Worm (Caenorhabditis elegans) whole organism, L4 larva: ENCODE data around the gene ivns-1.

ENCODE experiments used
- F10B5.3 ChIP-seq: sonication (generic microtip); optimal IDR thresholded peaks from 2 replicates; lab custom pipeline; 2016; ENCODE audit warnings: mild to moderate bottlenecking, missing genetic modification characterization, missing compliant biosample characterization
- F26F4.8 ChIP-seq: fragments of 200-800 bp; sonication (Bioruptor generic); conservative IDR thresholded peaks from 2 replicates; pipeline ENCODE4 v1.3.6; 2022; ENCODE audit warnings: missing genetic modification characterization, missing compliant biosample characterization
- F37D6.2 ChIP-seq: sonication (generic microtip); optimal IDR thresholded peaks from 2 replicates; lab custom pipeline; 2016; ENCODE audit warnings: mild to moderate bottlenecking, missing genetic modification characterization, missing compliant biosample characterization
- F44E2.7 ChIP-seq: fragments of 200-800 bp; sonication (Bioruptor generic); IDR thresholded peaks from 2 replicates; pipeline ENCODE4 v2.1.2; 2022; ENCODE audit warnings: missing genetic modification characterization, missing compliant biosample characterization
- T26A8.4 ChIP-seq: fragments of 200-800 bp; sonication (Bioruptor generic); IDR thresholded peaks from 2 replicates; pipeline ENCODE4 v1.3.6; 2022; ENCODE audit warnings: missing genetic modification characterization, missing compliant biosample characterization
- Y105C5A.15 ChIP-seq: fragments of 200-800 bp; sonication (Bioruptor generic); IDR thresholded peaks from 2 replicates; pipeline ENCODE4 v1.3.6; 2022; ENCODE audit warnings: missing genetic modification characterization, missing compliant biosample characterization
- Y5F2A.4 ChIP-seq: fragments of 200-800 bp; sonication (Bioruptor generic); optimal IDR thresholded peaks from 2 replicates; lab custom pipeline; 2018; ENCODE audit warnings: mild to moderate bottlenecking, missing genetic modification characterization, missing compliant biosample characterization
- Y75B8A.6 ChIP-seq: fragments of 200-800 bp; sonication (Bioruptor generic); IDR thresholded peaks from 2 replicates; pipeline ENCODE4 v1.3.6; 2022; ENCODE audit warnings: missing genetic modification reagents, missing genetic modification characterization, missing compliant biosample characterization
- ZK337.2 ChIP-seq: fragments of 200-800 bp; sonication (Bioruptor generic); IDR thresholded peaks from 2 replicates; pipeline ENCODE4 v1.3.6; 2022; ENCODE audit warnings: missing genetic modification reagents, missing genetic modification characterization, missing compliant biosample characterization
- ama-1 ChIP-seq: fragments of 150-350 bp; optimal IDR thresholded peaks from 2 replicates; lab custom pipeline; 2014; ENCODE audit warnings: inconsistent platforms, mixed read lengths
- ceh-20 ChIP-seq: fragments of 200-800 bp; sonication (Bioruptor generic); IDR thresholded peaks from 2 replicates; pipeline ENCODE4 v1.3.6; 2022; ENCODE audit warnings: missing genetic modification reagents, missing genetic modification characterization, missing compliant biosample characterization
- ceh-28 ChIP-seq: fragments of 150-350 bp; optimal IDR thresholded peaks from 2 replicates; lab custom pipeline; 2014; ENCODE audit warnings: missing biosample characterization, missing genetic modification reagents, missing genetic modification characterization
- ctbp-1 ChIP-seq: fragments of 200-800 bp; sonication (Bioruptor generic); IDR thresholded peaks from 2 replicates; pipeline ENCODE4 v1.3.6; 2022; ENCODE audit warnings: missing genetic modification reagents, missing genetic modification characterization, missing compliant biosample characterization
- daf-19 ChIP-seq: fragments of 200-800 bp; sonication (Bioruptor generic); conservative IDR thresholded peaks from 2 replicates; pipeline ENCODE4 v1.3.6; 2022; ENCODE audit warnings: missing genetic modification characterization, missing compliant biosample characterization
- dmd-6 ChIP-seq: fragments of 200-800 bp; sonication (Bioruptor generic); IDR thresholded peaks from 2 replicates; pipeline ENCODE4 v1.3.6; 2022; ENCODE audit warnings: missing genetic modification reagents, missing genetic modification characterization, missing compliant biosample characterization
- dmd-8 ChIP-seq: fragments of 200-800 bp; sonication (Bioruptor generic); IDR thresholded peaks from 2 replicates; pipeline ENCODE4 v1.3.6; 2022; ENCODE audit warnings: missing genetic modification characterization, missing compliant biosample characterization
- duxl-1 ChIP-seq: sonication (generic microtip); optimal IDR thresholded peaks from 2 replicates; lab custom pipeline; 2016; ENCODE audit warnings: mild to moderate bottlenecking, missing genetic modification characterization, moderate library complexity, missing compliant biosample characterization; ENCODE audit not compliant: poor library complexity
- dve-1 ChIP-seq: sonication (generic microtip); optimal IDR thresholded peaks from 2 replicates; lab custom pipeline; 2017; ENCODE audit warnings: antibody characterized with exemption, mild to moderate bottlenecking, missing genetic modification characterization, missing compliant biosample characterization; ENCODE audit not compliant: insufficient read depth
- fkh-10 ChIP-seq: fragments of 150-350 bp; optimal IDR thresholded peaks from 2 replicates; lab custom pipeline; 2014; ENCODE audit warnings: missing biosample characterization, missing genetic modification reagents, missing genetic modification characterization
- gei-8 ChIP-seq: fragments of 200-800 bp; sonication (Bioruptor generic); optimal IDR thresholded peaks from 2 replicates; lab custom pipeline; 2018; ENCODE audit warnings: mild to moderate bottlenecking, missing genetic modification characterization, missing compliant biosample characterization
- hmg-1.1 ChIP-seq: fragments of 200-800 bp; sonication (Bioruptor generic); IDR thresholded peaks from 2 replicates; pipeline ENCODE4 v1.3.6; 2022; ENCODE audit warnings: missing genetic modification reagents, missing genetic modification characterization, missing compliant biosample characterization
- jun-1 ChIP-seq: fragments of 150-350 bp; optimal IDR thresholded peaks from 2 replicates; lab custom pipeline; 2014; ENCODE audit warnings: missing biosample characterization, missing genetic modification reagents, missing genetic modification characterization
- lim-7 ChIP-seq: fragments of 200-800 bp; sonication (Bioruptor generic); IDR thresholded peaks from 2 replicates; pipeline ENCODE4 v1.3.6; 2022; ENCODE audit warnings: missing genetic modification characterization, missing compliant biosample characterization
- lir-3 ChIP-seq: sonication (generic microtip); optimal IDR thresholded peaks from 2 replicates; lab custom pipeline; 2016; ENCODE audit warnings: mild to moderate bottlenecking, missing genetic modification characterization, missing compliant biosample characterization
- madf-5 ChIP-seq, 2 experiments: fragments of 200-800 bp; sonication (Bioruptor generic); IDR thresholded peaks; 2 replicates each; pipeline ENCODE4 v1.3.6; 2022; ENCODE audit warnings: missing compliant biosample characterization in 2 of 2, missing genetic modification characterization in 2 of 2
- mdt-29 ChIP-seq: fragments of 200-800 bp; sonication (Bioruptor generic); IDR thresholded peaks from 2 replicates; pipeline ENCODE4 v1.3.6; 2022; ENCODE audit warnings: missing genetic modification reagents, missing genetic modification characterization, missing compliant biosample characterization
- mes-2 ChIP-seq: sonication (generic microtip); optimal IDR thresholded peaks from 2 replicates; lab custom pipeline; 2016; ENCODE audit warnings: missing genotype, mild to moderate bottlenecking, missing genetic modification characterization, missing compliant biosample characterization; ENCODE audit not compliant: poor library complexity, severe bottlenecking
- mxl-2 ChIP-seq: fragments of 200-800 bp; sonication (Bioruptor generic); conservative IDR thresholded peaks from 2 replicates; pipeline ENCODE4 v1.3.6; 2022; ENCODE audit warnings: missing genetic modification reagents, missing genetic modification characterization, missing compliant biosample characterization
- mxl-3 ChIP-seq: fragments of 200-800 bp; sonication (Bioruptor generic); optimal IDR thresholded peaks from 2 replicates; lab custom pipeline; 2018; ENCODE audit warnings: mild to moderate bottlenecking, missing genetic modification characterization, missing compliant biosample characterization
- nhr-10 ChIP-seq: fragments of 150-350 bp; optimal IDR thresholded peaks from 2 replicates; lab custom pipeline; 2014; ENCODE audit warnings: missing biosample characterization, missing genetic modification characterization
- nhr-102 ChIP-seq: sonication (generic microtip); optimal IDR thresholded peaks from 2 replicates; lab custom pipeline; 2016; ENCODE audit warnings: mild to moderate bottlenecking, missing genetic modification characterization, moderate library complexity, missing compliant biosample characterization
- nhr-11 ChIP-seq: fragments of 150-350 bp; optimal IDR thresholded peaks from 2 replicates; lab custom pipeline; 2014; ENCODE audit warnings: missing biosample characterization, missing genetic modification characterization
- nhr-25 ChIP-seq: sonication (generic microtip); optimal IDR thresholded peaks from 2 replicates; lab custom pipeline; 2017; ENCODE audit warnings: missing genetic modification characterization, mild to moderate bottlenecking, missing compliant biosample characterization, antibody characterized with exemption, moderate library complexity, borderline replicate concordance; ENCODE audit not compliant: insufficient read depth
- nhr-41 ChIP-seq: fragments of 200-800 bp; sonication (Bioruptor generic); IDR thresholded peaks from 2 replicates; pipeline ENCODE4 v1.3.6; 2022; ENCODE audit warnings: missing genetic modification reagents, missing genetic modification characterization, missing compliant biosample characterization
- nhr-42 ChIP-seq: fragments of 200-800 bp; sonication (Bioruptor generic); IDR thresholded peaks from 2 replicates; pipeline ENCODE4 v1.3.6; 2022; ENCODE audit warnings: missing genetic modification characterization, missing compliant biosample characterization
- nhr-48 ChIP-seq: sonication (generic microtip); optimal IDR thresholded peaks from 2 replicates; lab custom pipeline; 2016; ENCODE audit warnings: mild to moderate bottlenecking, missing genetic modification characterization, missing compliant biosample characterization
- nhr-6 ChIP-seq: fragments of 150-350 bp; optimal IDR thresholded peaks from 2 replicates; lab custom pipeline; 2014; ENCODE audit warnings: missing biosample characterization, missing genetic modification characterization
- nhr-76 ChIP-seq: fragments of 150-350 bp; optimal IDR thresholded peaks from 2 replicates; lab custom pipeline; 2014; ENCODE audit warnings: missing biosample characterization, missing genetic modification characterization
- nhr-77 ChIP-seq: fragments of 150-350 bp; optimal IDR thresholded peaks from 2 replicates; lab custom pipeline; 2014; ENCODE audit warnings: missing biosample characterization, missing genetic modification characterization
- pha-4 ChIP-seq, 2 experiments: fragments of 150-350 bp in 1 of 2; fragments of 200-800 bp in 1 of 2; sonication (Bioruptor generic) in 1 of 2; IDR thresholded peaks in 1 of 2; optimal IDR thresholded peaks in 1 of 2; 2 replicates each; pipeline versions ENCODE4 v1.3.6 to Lab custom; 2014 to 2022; ENCODE audit warnings: missing genetic modification characterization in 2 of 2, missing genetic modification reagents in 2 of 2, missing biosample characterization in 1 of 2, missing compliant biosample characterization in 1 of 2
- rbr-2 ChIP-seq: sonication (generic microtip); optimal IDR thresholded peaks from 2 replicates; lab custom pipeline; 2016; ENCODE audit warnings: missing genotype, missing genetic modification characterization, missing compliant biosample characterization
- saeg-2 ChIP-seq: fragments of 200-800 bp; sonication (Bioruptor generic); IDR thresholded peaks from 2 replicates; pipeline ENCODE4 v1.3.6; 2022; ENCODE audit warnings: missing genetic modification reagents, missing genetic modification characterization, missing compliant biosample characterization
- set-16 ChIP-seq: fragments of 200-800 bp; sonication (Bioruptor generic); IDR thresholded peaks from 2 replicates; pipeline ENCODE4 v1.3.6; 2022; ENCODE audit warnings: missing genetic modification reagents, missing genetic modification characterization, missing compliant biosample characterization
- snpc-4 ChIP-seq: fragments of 150-350 bp; optimal IDR thresholded peaks from 2 replicates; lab custom pipeline; 2014; ENCODE audit warnings: missing biosample characterization, missing genetic modification characterization
- tra-1 ChIP-seq: fragments of 200-800 bp; sonication (Bioruptor generic); IDR thresholded peaks from 2 replicates; pipeline ENCODE4 v1.3.6; 2022; ENCODE audit warnings: missing genetic modification reagents, missing genetic modification characterization, missing compliant biosample characterization
- unc-39 ChIP-seq: sonication (generic microtip); optimal IDR thresholded peaks from 2 replicates; lab custom pipeline; 2017; ENCODE audit warnings: missing biosample characterization, missing genetic modification characterization
- zfp-3 ChIP-seq: fragments of 200-800 bp; sonication (Bioruptor generic); conservative IDR thresholded peaks from 2 replicates; pipeline ENCODE4 v1.3.6; 2022; ENCODE audit warnings: missing genetic modification reagents, missing genetic modification characterization, missing compliant biosample characterization
- zip-2 ChIP-seq: fragments of 150-350 bp; optimal IDR thresholded peaks from 2 replicates; lab custom pipeline; 2014; ENCODE audit warnings: missing biosample characterization, missing genetic modification characterization
- ztf-11 ChIP-seq: fragments of 150-350 bp; optimal IDR thresholded peaks from 2 replicates; lab custom pipeline; 2014; ENCODE audit warnings: missing biosample characterization, missing genetic modification characterization
- ztf-7 ChIP-seq: fragments of 150-350 bp; optimal IDR thresholded peaks from 2 replicates; lab custom pipeline; 2014; ENCODE audit warnings: missing biosample characterization, missing genetic modification characterization

ivns-1 gene

DNA sequence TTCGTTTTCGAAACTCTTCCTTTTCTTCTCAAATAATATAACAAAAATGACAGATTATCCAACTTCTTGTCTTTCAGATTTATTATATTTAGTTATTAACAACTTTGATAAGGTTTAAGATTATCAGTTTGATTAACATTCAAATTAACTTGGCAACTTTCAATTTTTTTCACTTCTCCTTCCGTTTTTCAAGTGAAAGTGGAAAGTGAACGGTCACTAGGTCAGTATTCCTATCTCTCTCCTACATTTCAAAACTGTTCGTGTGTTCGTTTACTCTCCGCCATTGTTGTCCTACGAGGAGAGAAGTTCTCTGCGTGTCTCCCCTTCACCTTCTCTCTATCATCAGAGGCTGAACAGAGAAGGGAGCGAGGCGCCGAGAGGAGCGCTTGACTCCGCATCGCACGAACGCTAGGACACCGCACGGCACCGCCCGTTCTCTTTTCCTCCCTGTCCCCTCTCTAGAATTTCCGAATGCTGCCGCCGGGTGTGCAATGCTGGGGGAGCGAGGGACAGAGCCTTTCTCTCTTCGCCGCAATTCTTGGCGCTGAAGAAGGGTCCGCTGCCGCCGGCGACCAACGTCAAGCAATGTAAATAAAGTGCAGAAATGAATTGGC lies 22.4 kb upstream of the ivns-1 start (continued):
- peak; percentile 42 for TF ChIP-seq dve-1 (tag; lab: Kevin White, UChicago)
- no peak for TF ChIP-seq nhr-11 (tag; lab: Kevin White, UChicago)
- TF ChIP-seq Y75B8A.6 (GFP tag; lab: Robert Waterston, UW), result no peak
- no peak for TF ChIP-seq saeg-2
- TF ChIP-seq set-16 (GFP tag; lab: Robert Waterston, UW), result peak; percentile 98
- TF ChIP-seq nhr-6 (tag; lab: Kevin White, UChicago), result no peak
- no peak for TF ChIP-seq zfp-3
- TF ChIP-seq F26F4.8 (GFP tag; lab: Robert Waterston, UW), result no peak
- no peak for TF ChIP-seq lim-7
- TF ChIP-seq mes-2 (tag; lab: Kevin White, UChicago), result peak; percentile 70
- TF ChIP-seq duxl-1 (tag; lab: Kevin White, UChicago), result peak; percentile 37
- TF ChIP-seq nhr-10 (tag; lab: Kevin White, UChicago), result no peak
- TF ChIP-seq ceh-28 (tag; lab: Kevin White, UChicago), result no peak
- peak; percentile 32 for TF ChIP-seq F37D6.2 (tag; lab: Kevin White, UChicago)
- TF ChIP-seq hmg-1.1, result peak; percentile 87
- no peak for TF ChIP-seq madf-5 (GFP tag; IDR thresholded peaks at IDR 0.05; lab: Robert Waterston, UW)
- no peak for TF ChIP-seq nhr-76
- TF ChIP-seq nhr-42 (GFP tag; lab: Robert Waterston, UW), result peak; percentile 73; the same call in 1 of the 2 replicates
- peak; percentile 56 for TF ChIP-seq mxl-3
- TF ChIP-seq nhr-25 (tag; lab: Kevin White, UChicago), result no peak
- no peak for TF ChIP-seq Y5F2A.4 (GFP tag; lab: Kevin White, UChicago)
- no peak for TF ChIP-seq mxl-2 (GFP tag; lab: Robert Waterston, UW)
- TF ChIP-seq dmd-6 (GFP tag; lab: Robert Waterston, UW), result no peak; the same call in 1 of the 2 replicates
- no peak for TF ChIP-seq snpc-4 (tag; lab: Kevin White, UChicago)
- no peak for TF ChIP-seq mdt-29 (GFP tag; lab: Robert Waterston, UW)
- no peak for TF ChIP-seq ama-1 (lab: Kevin White, UChicago)
- TF ChIP-seq daf-19, result no peak
- no peak for TF ChIP-seq dmd-8 (GFP tag; lab: Robert Waterston, UW)
- TF ChIP-seq nhr-77 (tag; lab: Kevin White, UChicago), result no peak
- no peak for TF ChIP-seq zip-2
- TF ChIP-seq tra-1 (GFP tag; lab: Robert Waterston, UW), result 0 out of 2 replicates have a peak, but pooled peaks have one; percentile 43
- TF ChIP-seq ZK337.2, result no peak
- no peak for TF ChIP-seq ztf-11
- no peak for TF ChIP-seq nhr-102 (tag; lab: Kevin White, UChicago)
- TF ChIP-seq nhr-48 (tag; lab: Kevin White, UChicago), result peak; percentile 44
- peak; percentile 71 for TF ChIP-seq rbr-2 (tag; lab: Kevin White, UChicago)
- TF ChIP-seq Y105C5A.15 (GFP tag; lab: Robert Waterston, UW), result no peak
- TF ChIP-seq ceh-20 (GFP tag; lab: Robert Waterston, UW), result peak; percentile 37; the same call in 1 of the 2 replicates
- TF ChIP-seq ztf-7 (tag; lab: Kevin White, UChicago), result no peak
- no peak for TF ChIP-seq nhr-41 (GFP tag; lab: Robert Waterston, UW)
- peak; percentile 59 for TF ChIP-seq T26A8.4 (GFP tag; lab: Robert Waterston, UW)
- peak; percentile 32 for TF ChIP-seq F10B5.3
- TF ChIP-seq fkh-10 (GFP tag; lab: Kevin White, UChicago), result no peak
- no peak for TF ChIP-seq unc-39 (tag; lab: Kevin White, UChicago)
- no peak for TF ChIP-seq gei-8 (GFP tag; lab: Kevin White, UChicago)
- TF ChIP-seq ctbp-1 (GFP tag; lab: Robert Waterston, UW), result 0 out of 2 replicates have a peak, but pooled peaks have one; percentile 42
- TF ChIP-seq F44E2.7, result no peak
- TF ChIP-seq lir-3 (tag; lab: Kevin White, UChicago), result peak; percentile 14
- no peak for TF ChIP-seq jun-1 (tag; lab: Kevin White, UChicago)
- peak; percentile 40; the same call in 1 of the 2 replicates for TF ChIP-seq pha-4 (GFP tag; IDR thresholded peaks at IDR 0.05; lab: Robert Waterston, UW)
- peak; percentile 20 for TF ChIP-seq pha-4 (tag; optimal IDR thresholded peaks at IDR 0.05; lab: Kevin White, UChicago)
